Fruit fly (Drosophila melanogaster): Measurements from ENCODE around the gene C3G.

Gene C3G

DNA sequence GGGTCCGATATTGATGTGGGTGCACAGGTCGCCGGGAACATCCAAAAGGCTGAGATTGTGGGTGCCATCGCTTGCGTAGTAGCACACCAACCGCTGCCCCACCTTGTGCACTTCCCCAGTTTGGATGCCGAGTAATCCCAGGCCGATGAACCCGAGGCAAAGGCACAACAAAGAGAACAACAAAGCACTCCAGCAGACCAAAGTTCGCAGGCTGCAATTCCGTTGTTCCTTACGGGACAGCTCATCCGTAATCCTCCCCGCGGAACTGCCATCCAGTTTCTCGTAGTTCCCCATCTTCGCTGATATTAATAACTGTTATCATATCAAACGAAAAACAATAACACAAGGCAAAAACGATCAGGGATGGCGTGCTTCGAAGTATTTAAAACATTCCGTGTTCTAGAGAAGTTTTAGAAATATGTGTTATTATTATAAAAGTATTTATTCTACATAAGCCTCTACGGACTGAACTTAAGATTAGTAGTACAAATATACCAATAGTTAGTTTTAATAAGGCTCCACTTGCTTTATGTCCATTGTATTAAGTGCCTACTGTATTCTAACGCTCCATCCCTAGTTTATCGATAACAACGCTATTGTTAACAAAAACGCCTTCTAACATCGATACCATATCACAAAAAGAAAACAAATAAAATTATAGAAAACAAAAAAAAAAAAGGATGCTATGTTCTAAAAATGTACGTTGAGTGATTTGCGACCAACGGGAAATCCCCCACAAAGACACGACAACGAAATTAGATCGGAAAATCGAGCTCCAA lies 46.0 kb upstream of the C3G start, which contains the start of the genes Cht11 and CG4558 (continued):
- TF ChIP-seq CG43689 (GFP tag; IDR thresholded peaks at IDR 0.05) (0 out of 2 replicates have a peak, but pooled peaks have one; percentile 42), fd64A (GFP tag; optimal IDR thresholded peaks at IDR 0.05) (no peak), Sin3A (optimal IDR thresholded peaks at IDR 0.05) (no peak), CG30431 (GFP tag; optimal IDR thresholded peaks at IDR 0.05) (peak; percentile 52), dimm (GFP tag; IDR thresholded peaks at IDR 0.05) (no peak), CG2202 (tag; optimal IDR thresholded peaks at IDR 0.05) (peak; percentile 53), CG30020 (tag; optimal IDR thresholded peaks at IDR 0.05) (peak; percentile 65), so (GFP tag; IDR thresholded peaks at IDR 0.05) (no peak; the same call in 2 of the 3 replicates), pho (GFP tag; optimal IDR thresholded peaks at IDR 0.05) (peak; percentile 66), salm (tag; optimal IDR thresholded peaks at IDR 0.05) (no peak), Myb (GFP tag; optimal IDR thresholded peaks at IDR 0.05) (peak; percentile 2), tap (tag; optimal IDR thresholded peaks at IDR 0.05) (peak; percentile 66), CG10654 (GFP tag; optimal IDR thresholded peaks at IDR 0.05) (peak; percentile 77), chif (GFP tag; optimal IDR thresholded peaks at IDR 0.05) (peak; percentile 24 to 79), zf30C (GFP tag; optimal IDR thresholded peaks at IDR 0.05) (no peak), ssp (GFP tag; IDR thresholded peaks at IDR 0.05) (peak; percentile 69), gro (GFP tag; optimal IDR thresholded peaks at IDR 0.05) (peak; percentile 49), CG4854 (GFP tag; optimal IDR thresholded peaks at IDR 0.05) (peak; percentile 62), shn (GFP tag; optimal IDR thresholded peaks at IDR 0.05) (peak; percentile 27), CG4360 (GFP tag; IDR thresholded peaks at IDR 0.05) (peak; percentile 35; the same call in 1 of the 2 replicates), ham (GFP tag; IDR thresholded peaks at IDR 0.05) (no peak), CG10274 (GFP tag; optimal IDR thresholded peaks at IDR 0.05) (peak; percentile 26), Hr78 (GFP tag; optimal IDR thresholded peaks at IDR 0.05) (no peak), Sox100B (GFP tag; optimal IDR thresholded peaks at IDR 0.05) (peak; percentile 76), kah (GFP tag; optimal IDR thresholded peaks at IDR 0.05) (peak; percentile 33), gsb-n (tag; optimal IDR thresholded peaks at IDR 0.05) (peak; percentile 68), her (GFP tag; optimal IDR thresholded peaks at IDR 0.05) (no peak), Antp (GFP tag; optimal IDR thresholded peaks at IDR 0.05) (peak; percentile 25), CG6765 (GFP tag; optimal IDR thresholded peaks at IDR 0.05) (peak; percentile 7), CG12104 (GFP tag; optimal IDR thresholded peaks at IDR 0.05) (peak; percentile 52), yki (optimal IDR thresholded peaks at IDR 0.05) (no peak), vnd (GFP tag; IDR thresholded peaks at IDR 0.05; ENCODE audit: partially characterized antibody) (peak; percentile 46; the same call in 1 of the 3 replicates), NfI (GFP tag; optimal IDR thresholded peaks at IDR 0.05) (peak; percentile 80), zen2 (GFP tag; IDR thresholded peaks at IDR 0.05; ENCODE audit: partially characterized antibody) (no peak; the same call in 2 of the 3 replicates), CG34376 (GFP tag; optimal IDR thresholded peaks at IDR 0.05) (peak; percentile 75), sim (GFP tag; IDR thresholded peaks at IDR 0.05) (no peak), CG33213 (GFP tag; optimal IDR thresholded peaks at IDR 0.05) (peak; percentile 11), E2f1 (GFP tag; IDR thresholded peaks at IDR 0.05) (peak; percentile 87), Nf-YC (tag; optimal IDR thresholded peaks at IDR 0.05) (peak; percentile 75), CG13775 (GFP tag; optimal IDR thresholded peaks at IDR 0.05) (peak; percentile 80), CG5245 (GFP tag; optimal IDR thresholded peaks at IDR 0.05) (peak; percentile 46), HLH3B (GFP tag; IDR thresholded peaks at IDR 0.05) (peak; percentile 80), Fer1 (GFP tag; optimal IDR thresholded peaks at IDR 0.05) (peak; percentile 79), CG14014 (GFP tag; IDR thresholded peaks at IDR 0.05) (peak; percentile 83), unpg (GFP tag; optimal IDR thresholded peaks at IDR 0.05) (peak; percentile 81), CG12391 (tag; optimal IDR thresholded peaks at IDR 0.05) (peak; percentile 89), CG15514 (GFP tag; optimal IDR thresholded peaks at IDR 0.05) (peak; percentile 81), CG12659 (GFP tag; optimal IDR thresholded peaks at IDR 0.05) (peak; percentile 88), Fer2 (tag; optimal IDR thresholded peaks at IDR 0.05) (peak; percentile 71)

Measured in whole organism, embryonic.